Worm (Caenorhabditis elegans): ENCODE data around the gene ech-5.

- no peak for TF ChIP-seq aly-1 (tag; optimal IDR thresholded peaks at IDR 0.05)
- TF ChIP-seq ama-1 (optimal IDR thresholded peaks at IDR 0.05) = no peak
Observed at ce11 chrIV:801162-801561, 4.3 kb downstream of the ech-5 start.

All from whole organism, early embryonic.